Worm (Caenorhabditis elegans) whole organism, late embryonic: Measurements from ENCODE around the gene srg-42.
"Not testable (repeated sequence)": the region's sequence is repeated elsewhere in the genome, so short reads cannot be mapped to it uniquely, and the experiment has no call there.

Experiments
- ceh-2 ChIP-seq: sonication (generic microtip); optimal IDR thresholded peaks from 2 replicates; lab custom pipeline; 2016; ENCODE audit warnings: missing genotype, missing genetic modification characterization, missing compliant biosample characterization
- ceh-34 ChIP-seq: sonication (generic microtip); optimal IDR thresholded peaks from 2 replicates; lab custom pipeline; 2016; ENCODE audit warnings: mild to moderate bottlenecking, missing genetic modification characterization, missing compliant biosample characterization
- ceh-9 ChIP-seq: sonication (generic microtip); optimal IDR thresholded peaks from 2 replicates; lab custom pipeline; 2016; ENCODE audit warnings: mild to moderate bottlenecking, missing genetic modification characterization, inconsistent platforms, missing compliant biosample characterization
- dmd-4 ChIP-seq: sonication (generic microtip); optimal IDR thresholded peaks from 2 replicates; lab custom pipeline; 2016; ENCODE audit warnings: borderline replicate concordance, missing genetic modification characterization, missing compliant biosample characterization
- dve-1 ChIP-seq: sonication (generic microtip); optimal IDR thresholded peaks from 2 replicates; lab custom pipeline; 2017; ENCODE audit warnings: antibody characterized with exemption, mild to moderate bottlenecking, missing genetic modification characterization, missing compliant biosample characterization
- lin-11 ChIP-seq: fragments of 200-800 bp; sonication (Bioruptor generic); optimal IDR thresholded peaks from 2 replicates; lab custom pipeline; 2018; ENCODE audit warnings: mild to moderate bottlenecking, missing genetic modification characterization, missing compliant biosample characterization
- nfya-1 ChIP-seq: sonication (generic microtip); optimal IDR thresholded peaks from 2 replicates; lab custom pipeline; 2017; ENCODE audit warnings: missing genetic modification characterization, mild to moderate bottlenecking, missing compliant biosample characterization, antibody characterized with exemption, moderate library complexity
- nhr-232 ChIP-seq: sonication (generic microtip); optimal IDR thresholded peaks from 2 replicates; lab custom pipeline; 2016; ENCODE audit warnings: missing genetic modification characterization, missing compliant biosample characterization
- pag-3 ChIP-seq: sonication (generic microtip); optimal IDR thresholded peaks from 2 replicates; lab custom pipeline; 2016; ENCODE audit warnings: missing compliant biosample characterization, missing genetic modification characterization, borderline replicate concordance
- ref-2 ChIP-seq: sonication (generic microtip); optimal IDR thresholded peaks from 2 replicates; lab custom pipeline; 2016; ENCODE audit warnings: missing genetic modification characterization, missing compliant biosample characterization
- unc-86 ChIP-seq: sonication (generic microtip); optimal IDR thresholded peaks from 2 replicates; lab custom pipeline; 2016; ENCODE audit warnings: missing genetic modification characterization, missing compliant biosample characterization

DNA sequence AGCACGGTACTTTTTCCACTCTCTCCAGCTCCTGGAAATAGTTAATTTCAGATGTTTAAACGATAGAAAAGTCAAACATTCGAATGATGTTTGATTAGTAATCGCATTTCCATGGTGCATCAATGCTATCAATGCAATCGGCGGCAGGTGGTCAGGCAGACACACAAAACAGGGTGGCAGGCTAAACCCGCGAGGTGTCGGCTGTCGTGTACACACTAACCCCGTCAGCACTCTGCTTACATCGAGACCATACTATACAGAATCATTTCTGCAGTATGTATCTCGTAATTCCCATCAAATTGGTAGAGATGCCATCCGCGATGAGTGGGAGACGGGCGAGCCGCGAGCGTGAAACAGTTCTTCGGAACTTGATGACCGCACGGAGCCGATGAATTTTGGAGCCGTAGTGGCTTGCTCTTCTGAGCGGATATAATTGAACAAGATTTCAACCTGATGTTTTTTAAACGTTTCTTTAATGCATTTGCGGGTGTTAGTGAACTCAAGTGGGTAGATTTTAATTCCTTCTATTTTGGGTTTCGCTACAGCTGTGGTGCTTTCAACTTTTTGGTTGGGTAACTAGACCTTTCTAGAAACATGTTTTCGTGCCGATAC is 19.0 kb upstream of the srg-42 start:
- not testable (repeated sequence) for TF ChIP-seq lin-11 (tag; lab: Kevin White, UChicago); ceh-2; ref-2; dve-1; unc-86 (tag; lab: Kevin White, UChicago); nfya-1 (tag; lab: Kevin White, UChicago); ceh-9 (tag; lab: Kevin White, UChicago); nhr-232 (tag; lab: Kevin White, UChicago); ceh-34 (tag; lab: Kevin White, UChicago); dmd-4 (tag; lab: Kevin White, UChicago); pag-3 (tag; lab: Kevin White, UChicago)
